Fruit fly (Drosophila melanogaster) whole organism, embryonic: ENCODE results near the gene CG2841.

ENCODE experiments used
- Adf1 ChIP-seq: fragments of 200-800 bp; sonication (Bioruptor generic); IDR thresholded peaks from 2 replicates; pipeline ENCODE4 v1.3.6; 2022; ENCODE audit warnings: missing biosample characterization, missing genetic modification characterization
- C15 ChIP-seq: fragments of 200-800 bp; sonication (Bioruptor generic); IDR thresholded peaks from 3 replicates; pipeline ENCODE4 v1.3.6; 2022; ENCODE audit warnings: missing biosample characterization, missing genetic modification characterization
- CG10147 ChIP-seq: fragments of 200-800 bp; sonication (Bioruptor generic); optimal IDR thresholded peaks from 2 replicates; lab custom pipeline; 2019; ENCODE audit warnings: missing biosample characterization, mild to moderate bottlenecking, missing genetic modification characterization, moderate library complexity
- CG10321 ChIP-seq: fragments of 200-800 bp; sonication (Bioruptor generic); IDR thresholded peaks from 2 replicates; pipeline ENCODE4 v1.3.6; 2022; ENCODE audit warnings: missing biosample characterization, missing genetic modification characterization
- CG13287 ChIP-seq: fragments of 200-800 bp; sonication (Bioruptor generic); IDR thresholded peaks from 2 replicates; pipeline ENCODE4 v1.3.6; 2022; ENCODE audit warnings: missing biosample characterization, missing genetic modification characterization; ENCODE audit not compliant: partially characterized antibody
- CG13424 ChIP-seq: fragments of 200-800 bp; sonication (Bioruptor generic); optimal IDR thresholded peaks from 2 replicates; lab custom pipeline; 2019; ENCODE audit warnings: missing biosample characterization, mild to moderate bottlenecking, missing genetic modification characterization, moderate library complexity
- CG15073 ChIP-seq: fragments of 200-800 bp; sonication (Bioruptor generic); optimal IDR thresholded peaks from 2 replicates; lab custom pipeline; 2016; ENCODE audit warnings: missing biosample characterization, missing genetic modification characterization
- CG16863 ChIP-seq: fragments of 200-800 bp; sonication (Bioruptor generic); optimal IDR thresholded peaks from 3 replicates; lab custom pipeline; 2016; ENCODE audit warnings: missing biosample characterization, missing genetic modification characterization
- CG17912 ChIP-seq: fragments of 200-800 bp; sonication (Bioruptor generic); optimal IDR thresholded peaks from 2 replicates; lab custom pipeline; 2018; ENCODE audit warnings: missing biosample characterization, mild to moderate bottlenecking, missing genetic modification characterization
- CG2889 ChIP-seq: fragments of 200-800 bp; sonication (Bioruptor generic); IDR thresholded peaks from 3 replicates; pipeline ENCODE4 v1.3.6; 2022; ENCODE audit warnings: missing biosample characterization, missing genetic modification characterization
- CG30431 ChIP-seq: fragments of 200-800 bp; sonication (Bioruptor generic); optimal IDR thresholded peaks from 2 replicates; lab custom pipeline; 2017; ENCODE audit warnings: missing biosample characterization, missing genetic modification characterization
- CG4424 ChIP-seq: fragments of 200-800 bp; sonication (Bioruptor generic); optimal IDR thresholded peaks from 3 replicates; lab custom pipeline; 2016; ENCODE audit warnings: missing biosample characterization, missing genetic modification characterization
- CG6175 ChIP-seq: fragments of 200-800 bp; sonication (Bioruptor generic); IDR thresholded peaks from 3 replicates; pipeline ENCODE4 v1.3.6; 2022; ENCODE audit warnings: missing biosample characterization, missing genetic modification characterization
- CG8388 ChIP-seq: fragments of 200-800 bp; sonication (Bioruptor generic); optimal IDR thresholded peaks from 2 replicates; lab custom pipeline; 2019; ENCODE audit warnings: missing biosample characterization, mild to moderate bottlenecking, missing genetic modification characterization, moderate library complexity
- CG9215 ChIP-seq: fragments of 200-800 bp; sonication (Bioruptor generic); IDR thresholded peaks from 2 replicates; pipeline ENCODE4 v1.3.6; 2022; ENCODE audit warnings: missing biosample characterization, missing genetic modification characterization
- Dbx ChIP-seq: fragments of 200-800 bp; sonication (Bioruptor generic); IDR thresholded peaks from 3 replicates; pipeline ENCODE4 v1.3.6; 2022; ENCODE audit warnings: missing biosample characterization, missing genetic modification characterization
- Deaf1 ChIP-seq: fragments of 200-800 bp; optimal IDR thresholded peaks from 3 replicates; lab custom pipeline; 2019; ENCODE audit warnings: missing biosample characterization, mild to moderate bottlenecking, missing genetic modification characterization, moderate library complexity
- Dfd ChIP-seq, 2 experiments: fragments of >200 bp; optimal IDR thresholded peaks; 2 replicates each; lab custom pipeline; 2017; ENCODE audit warnings: missing biosample characterization in 2 of 2, missing genetic modification characterization in 2 of 2
- Ets97D ChIP-seq: fragments of 200-800 bp; sonication (Bioruptor generic); optimal IDR thresholded peaks from 3 replicates; lab custom pipeline; 2016; ENCODE audit warnings: missing biosample characterization, missing genetic modification characterization
- HHEX ChIP-seq: fragments of 200-800 bp; sonication (Bioruptor generic); optimal IDR thresholded peaks from 3 replicates; lab custom pipeline; 2017; ENCODE audit warnings: missing biosample characterization, mild to moderate bottlenecking, missing genetic modification characterization, missing genetic modification reagents
- HLHmδ ChIP-seq: fragments of 200-800 bp; sonication (Bioruptor generic); optimal IDR thresholded peaks from 2 replicates; lab custom pipeline; 2018; ENCODE audit warnings: missing biosample characterization, mild to moderate bottlenecking, missing genetic modification characterization, moderate library complexity
- Hsf ChIP-seq: fragments of 200-800 bp; sonication (Bioruptor generic); optimal IDR thresholded peaks from 3 replicates; lab custom pipeline; 2016; ENCODE audit warnings: missing biosample characterization, missing genetic modification characterization
- Scr ChIP-seq: fragments of 200-800 bp; sonication (Bioruptor generic); IDR thresholded peaks from 2 replicates; pipeline ENCODE4 v1.3.6; 2022; ENCODE audit warnings: missing biosample characterization, missing genetic modification characterization; ENCODE audit not compliant: partially characterized antibody
- Six4 ChIP-seq: fragments of 200-800 bp; sonication (Bioruptor generic); optimal IDR thresholded peaks from 2 replicates; lab custom pipeline; 2016; ENCODE audit warnings: missing biosample characterization, missing genetic modification characterization
- Ssrp ChIP-seq: fragments of 200-800 bp; sonication (Bioruptor generic); optimal IDR thresholded peaks from 2 replicates; lab custom pipeline; 2018; ENCODE audit warnings: missing biosample characterization, mild to moderate bottlenecking, missing genetic modification characterization, moderate library complexity
- YL-1 ChIP-seq: fragments of 200-800 bp; sonication (Bioruptor generic); optimal IDR thresholded peaks from 3 replicates; lab custom pipeline; 2017; ENCODE audit warnings: missing biosample characterization, mild to moderate bottlenecking, missing genetic modification characterization
- br ChIP-seq: fragments of >200 bp; optimal IDR thresholded peaks from 2 replicates; lab custom pipeline; 2017
- cg ChIP-seq: fragments of 200-800 bp; sonication (Bioruptor generic); optimal IDR thresholded peaks from 3 replicates; lab custom pipeline; 2019; ENCODE audit warnings: missing biosample characterization, mild to moderate bottlenecking, missing genetic modification characterization, moderate library complexity
- chinmo ChIP-seq: fragments of 200-800 bp; sonication (Bioruptor generic); IDR thresholded peaks from 4 replicates; pipeline ENCODE4 v1.3.6; 2022; ENCODE audit warnings: missing biosample characterization, missing genetic modification characterization; ENCODE audit not compliant: partially characterized antibody
- ci ChIP-seq: fragments of 200-800 bp; sonication (Bioruptor generic); IDR thresholded peaks from 3 replicates; pipeline ENCODE4 v1.3.6; 2022; ENCODE audit warnings: missing biosample characterization, missing genetic modification characterization
- crol ChIP-seq: fragments of 200-800 bp; sonication (Bioruptor generic); IDR thresholded peaks from 2 replicates; pipeline ENCODE4 v1.3.6; 2022; ENCODE audit warnings: missing biosample characterization, missing genetic modification characterization
- hth ChIP-seq: fragments of >200 bp; optimal IDR thresholded peaks from 2 replicates; lab custom pipeline; 2017; ENCODE audit warnings: inconsistent platforms
- jigr1 ChIP-seq: fragments of 200-800 bp; sonication (Bioruptor generic); IDR thresholded peaks from 3 replicates; pipeline ENCODE4 v1.3.6; 2022; ENCODE audit warnings: missing biosample characterization, missing genetic modification characterization
- ken ChIP-seq: fragments of 200-800 bp; sonication (Bioruptor generic); IDR thresholded peaks from 3 replicates; pipeline ENCODE4 v1.3.6; 2022; ENCODE audit warnings: missing biosample characterization, missing genetic modification characterization
- nau ChIP-seq: fragments of 200-800 bp; sonication (Bioruptor generic); optimal IDR thresholded peaks from 3 replicates; lab custom pipeline; 2017; ENCODE audit warnings: missing biosample characterization, mild to moderate bottlenecking, missing genetic modification characterization, missing genetic modification reagents
- otp ChIP-seq: fragments of 200-800 bp; sonication (Bioruptor generic); IDR thresholded peaks from 3 replicates; pipeline ENCODE4, ENCODE4 v1.3.6; 2022; ENCODE audit warnings: missing biosample characterization, missing genetic modification characterization
- peb ChIP-seq: fragments of 200-800 bp; sonication (Bioruptor generic); IDR thresholded peaks from 2 replicates; pipeline ENCODE4 v1.3.6; 2022; ENCODE audit warnings: missing biosample characterization, missing genetic modification characterization
- pnt ChIP-seq: fragments of 200-800 bp; sonication (Bioruptor generic); optimal IDR thresholded peaks from 3 replicates; lab custom pipeline; 2016; ENCODE audit warnings: missing biosample characterization, missing genetic modification characterization
- pros ChIP-seq: fragments of 200-800 bp; sonication (Bioruptor generic); optimal IDR thresholded peaks from 3 replicates; lab custom pipeline; 2019; ENCODE audit warnings: missing biosample characterization, mild to moderate bottlenecking, missing genetic modification characterization, moderate library complexity
- repo ChIP-seq: fragments of 200-800 bp; sonication (Bioruptor generic); optimal IDR thresholded peaks from 2 replicates; lab custom pipeline; 2016; ENCODE audit warnings: missing biosample characterization, missing genetic modification characterization
- rib ChIP-seq: fragments of 200-800 bp; sonication (Bioruptor generic); IDR thresholded peaks from 2 replicates; pipeline ENCODE4 v1.3.6; 2022; ENCODE audit warnings: missing biosample characterization, missing genetic modification characterization
- ro ChIP-seq: fragments of 200-800 bp; sonication (Bioruptor generic); IDR thresholded peaks from 2 replicates; pipeline ENCODE4 v1.3.6; 2022; ENCODE audit warnings: missing biosample characterization, missing genetic modification characterization
- sd ChIP-seq: fragments of 200-800 bp; sonication (Bioruptor generic); optimal IDR thresholded peaks from 3 replicates; lab custom pipeline; 2018; ENCODE audit warnings: missing biosample characterization, mild to moderate bottlenecking, missing genetic modification characterization, moderate library complexity
- unc-4 ChIP-seq: fragments of 200-800 bp; sonication (Bioruptor generic); IDR thresholded peaks from 2 replicates; pipeline ENCODE4 v1.3.6; 2022; ENCODE audit warnings: missing biosample characterization, missing genetic modification characterization; ENCODE audit not compliant: partially characterized antibody
- vfl ChIP-seq: fragments of 200-800 bp; sonication (Bioruptor generic); optimal IDR thresholded peaks from 2 replicates; lab custom pipeline; 2016; ENCODE audit warnings: missing biosample characterization, missing genetic modification characterization
- vnd ChIP-seq: fragments of 200-800 bp; sonication (Bioruptor generic); IDR thresholded peaks from 3 replicates; pipeline ENCODE4 v1.3.6; 2022; ENCODE audit warnings: missing biosample characterization, missing genetic modification characterization; ENCODE audit not compliant: partially characterized antibody
- yki ChIP-seq: fragments of >200 bp; optimal IDR thresholded peaks from 3 replicates; lab custom pipeline; 2018

The CG2841 gene

DNA sequence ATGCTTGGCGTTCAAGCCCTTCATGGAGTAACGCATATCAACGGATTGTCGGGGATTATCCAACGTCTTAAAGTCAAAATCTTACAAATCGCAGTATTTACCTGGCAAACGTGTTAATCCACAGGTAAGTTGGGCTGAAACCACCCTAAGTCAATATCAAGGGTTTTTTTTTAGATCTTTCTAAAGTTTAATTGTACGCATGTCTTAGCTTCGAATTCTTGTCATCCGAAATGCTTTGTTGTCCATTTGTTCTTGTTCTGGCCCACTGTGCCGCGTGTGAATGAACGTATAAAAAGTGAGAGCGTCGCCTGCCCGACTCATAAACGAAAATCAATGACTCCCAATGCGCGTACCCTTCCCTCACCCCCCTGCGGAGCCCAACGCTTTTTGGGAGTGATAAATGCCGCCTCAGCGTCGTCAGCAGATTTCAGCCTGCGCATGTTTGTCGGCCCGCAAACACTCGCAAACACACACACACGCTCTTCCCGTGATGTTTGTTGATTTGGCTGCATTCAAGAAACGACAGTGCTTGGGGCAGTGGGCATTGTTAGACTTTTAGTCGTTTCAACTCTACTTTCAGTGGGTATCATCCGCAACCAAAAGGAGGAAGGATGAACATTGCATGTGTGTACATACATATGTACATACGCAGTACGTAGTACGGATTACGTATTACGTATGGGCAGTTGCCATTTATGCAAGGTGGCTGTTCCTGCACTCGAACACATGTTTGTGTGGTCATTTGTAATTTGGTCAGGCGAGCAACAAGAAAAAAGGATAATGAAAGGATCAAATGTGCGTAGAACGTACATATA is 69.7 kb downstream of the CG2841 start (continued):
- TF ChIP-seq pnt (peak; percentile 92), CG8388 (GFP tag; lab: Kevin White, UChicago) (peak; percentile 89), HHEX (peak; percentile 94), br (lab: Kevin White, UChicago) (no peak), ro (GFP tag; lab: Robert Waterston, UW) (0 out of 2 replicates have a peak, but pooled peaks have one; percentile 32), Dbx (no peak; the same call in 1 of the 3 replicates), CG4424 (peak; percentile 94), CG6175 (GFP tag; lab: Robert Waterston, UW) (no peak; the same call in 2 of the 3 replicates), hth (lab: Kevin White, UChicago) (no peak), unc-4 (no peak)

DNA sequence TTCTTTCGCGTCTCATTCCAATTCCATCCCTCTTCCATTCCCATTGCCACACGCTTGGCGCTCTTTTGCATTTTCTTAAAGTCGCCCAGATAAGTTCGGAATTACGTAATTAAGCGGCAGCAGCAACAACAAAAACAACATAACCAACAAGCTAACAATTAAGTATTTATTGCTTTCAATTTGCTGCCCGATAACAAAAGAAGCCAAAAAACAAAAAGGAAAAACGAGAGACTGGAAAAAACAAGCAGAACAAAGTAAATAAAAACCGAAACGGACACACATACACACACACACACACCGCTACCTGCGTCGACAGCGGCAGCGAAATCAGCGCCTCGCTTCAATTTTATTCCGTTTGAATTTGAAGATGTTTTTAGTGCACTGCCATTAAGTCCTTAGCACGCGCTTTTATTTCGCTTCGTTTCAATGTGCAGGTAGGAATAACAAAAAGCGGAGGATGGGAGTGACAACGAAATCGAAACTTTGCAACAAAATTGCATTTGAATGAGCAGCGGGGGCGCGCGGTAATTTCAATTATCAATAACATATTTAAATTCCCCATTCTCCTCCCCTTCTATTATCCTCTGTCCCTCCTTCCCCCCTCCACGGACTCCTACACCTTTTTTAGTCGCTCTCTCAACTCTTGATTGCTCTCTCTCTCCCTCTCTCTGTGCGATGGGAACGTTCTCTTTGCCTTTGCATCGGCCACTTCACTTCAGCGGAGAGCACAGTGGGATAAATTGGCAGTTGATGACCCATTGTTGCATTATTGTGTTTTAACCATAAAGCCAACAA is 70.5 kb downstream of the CG2841 start, which contains the start of gene Raf:
Raf (plus strand) TSS at position 32 of the 795 bp plus-strand sequence.
- TF ChIP-seq Deaf1 (tag; lab: Kevin White, UChicago): no peak
- no peak for TF ChIP-seq CG13424 (tag; lab: Kevin White, UChicago)
- no peak for TF ChIP-seq Hsf (GFP tag; lab: Kevin White, UChicago)
- TF ChIP-seq HLHmδ (GFP tag; lab: Kevin White, UChicago): no peak
- TF ChIP-seq cg: peak; percentile 36
- peak; percentile 71 for TF ChIP-seq Adf1
- no peak for TF ChIP-seq CG16863
- TF ChIP-seq CG30431 (GFP tag; lab: Kevin White, UChicago): no peak
- TF ChIP-seq CG13287 (GFP tag; lab: Robert Waterston, UW): 0 out of 2 replicates have a peak, but pooled peaks have one; percentile 13
- TF ChIP-seq nau (GFP tag; lab: Kevin White, UChicago): peak; percentile 89
- no peak for TF ChIP-seq Ets97D (GFP tag; lab: Kevin White, UChicago)
- TF ChIP-seq CG17912 (GFP tag; lab: Kevin White, UChicago): no peak
- TF ChIP-seq Dfd (GFP tag; optimal IDR thresholded peaks at IDR 0.05; lab: Kevin White, UChicago): no peak
- TF ChIP-seq sd: peak; percentile 16
- peak; percentile 78; the same call in 1 of the 3 replicates for TF ChIP-seq jigr1 (GFP tag; lab: Robert Waterston, UW)
- TF ChIP-seq Ssrp: no peak
- TF ChIP-seq CG15073: peak; percentile 63
- peak; percentile 64; the same call in 2 of the 3 replicates for TF ChIP-seq otp
- TF ChIP-seq CG10147: no peak
- no peak for TF ChIP-seq YL-1 (GFP tag; lab: Kevin White, UChicago)
- TF ChIP-seq peb (GFP tag; lab: Robert Waterston, UW): 0 out of 2 replicates have a peak, but pooled peaks have one; percentile 6
- TF ChIP-seq crol (GFP tag; lab: Robert Waterston, UW): peak; percentile 93
- TF ChIP-seq Six4 (GFP tag; lab: Kevin White, UChicago): no peak
- TF ChIP-seq CG9215 (GFP tag; lab: Robert Waterston, UW): no peak
- TF ChIP-seq Scr: no peak
- peak; percentile 31 for TF ChIP-seq yki (lab: Kevin White, UChicago)
- no peak for TF ChIP-seq C15
- TF ChIP-seq repo (GFP tag; lab: Kevin White, UChicago): no peak
- TF ChIP-seq ken (GFP tag; lab: Robert Waterston, UW): no peak
- TF ChIP-seq CG2889 (GFP tag; lab: Robert Waterston, UW): peak; percentile 62; the same call in 1 of the 3 replicates
- 0 out of 3 replicates have a peak, but pooled peaks have one; percentile 20 for TF ChIP-seq vnd
- peak; percentile 78; the same call in 1 of the 3 replicates for TF ChIP-seq ci (GFP tag; lab: Robert Waterston, UW)
- peak; percentile 37; the same call in 1 of the 4 replicates for TF ChIP-seq chinmo (GFP tag; lab: Robert Waterston, UW)
- peak; percentile 19 for TF ChIP-seq pros (GFP tag; lab: Kevin White, UChicago)
- TF ChIP-seq rib: no peak
- TF ChIP-seq CG10321 (GFP tag; lab: Robert Waterston, UW): no peak
- TF ChIP-seq Dbx: 0 out of 3 replicates have a peak, but pooled peaks have one; percentile 40
- TF ChIP-seq vfl (GFP tag; lab: Kevin White, UChicago): no peak
